Fruit fly (Drosophila melanogaster): ENCODE measurements around the gene CG1571.
A peak's percentile ranks its signal among the peaks of the same experiment; 100 is the strongest.

Gene CG1571

dm6 chrX:8056084-8056483 lies 19.6 kb upstream of the CG1571 start:
- TF ChIP-seq woc (GFP tag; optimal IDR thresholded peaks at IDR 0.05) (no peak), psq (GFP tag; optimal IDR thresholded peaks at IDR 0.05) (peak; percentile 60), Mio (GFP tag; optimal IDR thresholded peaks at IDR 0.05) (no peak), Hr78 (GFP tag; optimal IDR thresholded peaks at IDR 0.05) (no peak), Dif (GFP tag; optimal IDR thresholded peaks at IDR 0.05; ENCODE audit: partially characterized antibody) (no peak), tai (GFP tag; optimal IDR thresholded peaks at IDR 0.05) (no peak), br (GFP tag; optimal IDR thresholded peaks at IDR 0.05) (no peak), usp (GFP tag; optimal IDR thresholded peaks at IDR 0.05) (no peak)

- no peak for TF ChIP-seq Jra (GFP tag; optimal IDR thresholded peaks at IDR 0.05)
- TF ChIP-seq brk (GFP tag; optimal IDR thresholded peaks at IDR 0.05) = no peak
- TF ChIP-seq usp (GFP tag; optimal IDR thresholded peaks at IDR 0.05) = no peak
- TF ChIP-seq sage (GFP tag; optimal IDR thresholded peaks at IDR 0.05) = peak; percentile 4
- TF ChIP-seq CG32264 (GFP tag; optimal IDR thresholded peaks at IDR 0.05) = no peak
- TF ChIP-seq CrebA (GFP tag; optimal IDR thresholded peaks at IDR 0.05; ENCODE audit: borderline replicate concordance) = no peak
- no peak for TF ChIP-seq Rel (GFP tag; optimal IDR thresholded peaks at IDR 0.05)
- TF ChIP-seq Rel (tag; optimal IDR thresholded peaks at IDR 0.05) = no peak
- TF ChIP-seq Dif (GFP tag; optimal IDR thresholded peaks at IDR 0.05; ENCODE audit: partially characterized antibody) = peak; percentile 83
- peak; percentile 75 for TF ChIP-seq N (GFP tag; optimal IDR thresholded peaks at IDR 0.05)
- TF ChIP-seq dl (GFP tag; optimal IDR thresholded peaks at IDR 0.05; ENCODE audit: insufficient read depth in 1 of 2, partially characterized antibody in 2 of 2) = peak; percentile 38 to 70
- TF ChIP-seq psq (GFP tag; optimal IDR thresholded peaks at IDR 0.05) = peak; percentile 38
- no peak for TF ChIP-seq OdsH (GFP tag; optimal IDR thresholded peaks at IDR 0.05)
- no peak for TF ChIP-seq rgr (GFP tag; optimal IDR thresholded peaks at IDR 0.05)
- TF ChIP-seq tai (GFP tag; optimal IDR thresholded peaks at IDR 0.05) = no peak
- TF ChIP-seq pan (optimal IDR thresholded peaks at IDR 0.05) = no peak
- TF ChIP-seq h (GFP tag; optimal IDR thresholded peaks at IDR 0.05) = peak; percentile 35
- TF ChIP-seq br (GFP tag; optimal IDR thresholded peaks at IDR 0.05) = no peak
- TF ChIP-seq Myc (optimal IDR thresholded peaks at IDR 0.05) = no peak
- TF ChIP-seq Hr83 (GFP tag; optimal IDR thresholded peaks at IDR 0.05; ENCODE audit: poor library complexity, severe bottlenecking) = no peak
Observed at dm6 chrX:8056597-8057228, 19.0 kb upstream of the CG1571 start.

dm6 chrX:8057299-8057730 lies 18.4 kb upstream of the CG1571 start:
- TF ChIP-seq lola (GFP tag; optimal IDR thresholded peaks at IDR 0.05) (no peak), Sp1 (GFP tag; optimal IDR thresholded peaks at IDR 0.05) (peak; percentile 74), Hr78 (GFP tag; optimal IDR thresholded peaks at IDR 0.05) (no peak), psq (GFP tag; optimal IDR thresholded peaks at IDR 0.05) (peak; percentile 52), h (GFP tag; optimal IDR thresholded peaks at IDR 0.05) (peak; percentile 59), sage (GFP tag; optimal IDR thresholded peaks at IDR 0.05) (no peak), OdsH (GFP tag; optimal IDR thresholded peaks at IDR 0.05) (peak; percentile 37), brk (GFP tag; optimal IDR thresholded peaks at IDR 0.05) (no peak), Dfd (GFP tag; optimal IDR thresholded peaks at IDR 0.05) (no peak), Vsx2 (GFP tag; optimal IDR thresholded peaks at IDR 0.05; ENCODE audit: partially characterized antibody) (no peak), rgr (GFP tag; optimal IDR thresholded peaks at IDR 0.05) (peak; percentile 53), Hnf4 (GFP tag; optimal IDR thresholded peaks at IDR 0.05) (no peak), sv (GFP tag; optimal IDR thresholded peaks at IDR 0.05) (peak; percentile 72), Mio (GFP tag; optimal IDR thresholded peaks at IDR 0.05) (no peak), Dif (GFP tag; optimal IDR thresholded peaks at IDR 0.05; ENCODE audit: partially characterized antibody) (no peak), usp (GFP tag; optimal IDR thresholded peaks at IDR 0.05) (no peak), foxo (GFP tag; optimal IDR thresholded peaks at IDR 0.05) (peak in 1 of 2 experiments; percentile 71), Abd-B (GFP tag; optimal IDR thresholded peaks at IDR 0.05) (no peak), Hr83 (GFP tag; optimal IDR thresholded peaks at IDR 0.05; ENCODE audit: poor library complexity, severe bottlenecking) (no peak), br (GFP tag; optimal IDR thresholded peaks at IDR 0.05) (peak; percentile 69), N (GFP tag; optimal IDR thresholded peaks at IDR 0.05) (no peak), dl (GFP tag; optimal IDR thresholded peaks at IDR 0.05; ENCODE audit: insufficient read depth in 1 of 2, partially characterized antibody in 2 of 2) (no peak), woc (GFP tag; optimal IDR thresholded peaks at IDR 0.05) (peak; percentile 72), dmrt93B (GFP tag; optimal IDR thresholded peaks at IDR 0.05) (peak; percentile 61), ey (GFP tag; optimal IDR thresholded peaks at IDR 0.05) (peak; percentile 74), Myc (optimal IDR thresholded peaks at IDR 0.05) (no peak), tai (GFP tag; optimal IDR thresholded peaks at IDR 0.05) (no peak), Rel (GFP tag; optimal IDR thresholded peaks at IDR 0.05) (no peak), Rel (tag; optimal IDR thresholded peaks at IDR 0.05) (no peak), Jra (GFP tag; optimal IDR thresholded peaks at IDR 0.05) (no peak), CrebA (GFP tag; optimal IDR thresholded peaks at IDR 0.05; ENCODE audit: borderline replicate concordance) (no peak), HLH106 (tag; optimal IDR thresholded peaks at IDR 0.05) (peak; percentile 74), CG32264 (GFP tag; optimal IDR thresholded peaks at IDR 0.05) (no peak), dsf (GFP tag; optimal IDR thresholded peaks at IDR 0.05; ENCODE audit: borderline replicate concordance) (no peak), jim (GFP tag; optimal IDR thresholded peaks at IDR 0.05) (no peak), GATAd (GFP tag; optimal IDR thresholded peaks at IDR 0.05) (no peak), CG9705 (GFP tag; optimal IDR thresholded peaks at IDR 0.05) (peak; percentile 62), pan (optimal IDR thresholded peaks at IDR 0.05) (no peak), fru (GFP tag; optimal IDR thresholded peaks at IDR 0.05) (peak; percentile 63)

Measured in whole organism, wandering third instar larva.